Worm (Caenorhabditis elegans) whole organism, young adult: ENCODE data around the gene F28C6.9.

Source experiments
- C06A6.2 ChIP-seq: fragments of 200-800 bp; sonication (Bioruptor generic); conservative IDR thresholded peaks from 2 replicates; pipeline ENCODE4 v1.3.6; 2022; ENCODE audit warnings: missing genetic modification characterization, missing compliant biosample characterization
- C17E4.6 ChIP-seq: fragments of 200-800 bp; sonication (Bioruptor generic); IDR thresholded peaks from 2 replicates; pipeline ENCODE4 v1.3.6; 2022; ENCODE audit warnings: missing genetic modification reagents, missing genetic modification characterization, missing compliant biosample characterization
- F33H1.4 ChIP-seq: fragments of 200-800 bp; sonication (Bioruptor generic); IDR thresholded peaks from 2 replicates; pipeline ENCODE4 v1.3.6; 2022; ENCODE audit warnings: missing genetic modification reagents, missing genetic modification characterization, missing compliant biosample characterization
- F39B2.1 ChIP-seq: fragments of 200-800 bp; sonication (Bioruptor generic); IDR thresholded peaks from 2 replicates; pipeline ENCODE4 v1.3.6; 2022; ENCODE audit warnings: missing genetic modification reagents, missing genetic modification characterization, missing compliant biosample characterization
- F49E8.2 ChIP-seq: sonication (generic microtip); optimal IDR thresholded peaks from 3 replicates; lab custom pipeline; 2017; ENCODE audit warnings: missing genetic modification characterization, mild to moderate bottlenecking, missing compliant biosample characterization, antibody characterized with exemption, moderate library complexity; ENCODE audit not compliant: insufficient read depth
- Y53G8AR.9 ChIP-seq: fragments of 200-800 bp; sonication (Bioruptor generic); conservative IDR thresholded peaks from 2 replicates; pipeline ENCODE4 v1.3.6; 2022; ENCODE audit warnings: missing genetic modification reagents, missing genetic modification characterization, missing compliant biosample characterization
- Y95B8A.8 ChIP-seq: fragments of 200-800 bp; sonication (Bioruptor generic); IDR thresholded peaks from 2 replicates; pipeline ENCODE4 v1.3.6; 2022; ENCODE audit warnings: missing genetic modification reagents, missing genetic modification characterization, missing compliant biosample characterization
- aptf-2 ChIP-seq: fragments of 200-800 bp; sonication (Bioruptor generic); conservative IDR thresholded peaks from 2 replicates; pipeline ENCODE4 v1.3.6; 2022; ENCODE audit warnings: missing genetic modification reagents, missing genetic modification characterization, missing compliant biosample characterization
- athp-1 ChIP-seq: sonication (generic microtip); optimal IDR thresholded peaks from 2 replicates; lab custom pipeline; 2017; ENCODE audit warnings: mild to moderate bottlenecking, missing genetic modification characterization, missing compliant biosample characterization
- attf-6 ChIP-seq: fragments of 200-800 bp; sonication (Bioruptor generic); IDR thresholded peaks from 2 replicates; pipeline ENCODE4 v1.3.6; 2022; ENCODE audit warnings: missing genetic modification reagents, missing genetic modification characterization, missing compliant biosample characterization
- bed-1 ChIP-seq: fragments of 200-800 bp; sonication (Bioruptor generic); IDR thresholded peaks from 2 replicates; pipeline ENCODE4 v1.3.6; 2022; ENCODE audit warnings: missing genetic modification reagents, missing genetic modification characterization, missing compliant biosample characterization
- bed-2 ChIP-seq: fragments of 200-800 bp; sonication (Bioruptor generic); IDR thresholded peaks from 2 replicates; pipeline ENCODE4 v1.3.6; 2022; ENCODE audit warnings: missing genetic modification reagents, missing genetic modification characterization, missing compliant biosample characterization
- cebp-1 ChIP-seq, 2 experiments: fragments of 200-800 bp in 1 of 2; sonication (Bioruptor generic) in 1 of 2; sonication (generic microtip) in 1 of 2; IDR thresholded peaks in 1 of 2; optimal IDR thresholded peaks in 1 of 2; 2 replicates each; pipeline versions ENCODE4 v1.3.6 to Lab custom; 2017 to 2022; ENCODE audit warnings: missing compliant biosample characterization in 2 of 2, missing genetic modification characterization in 2 of 2, mild to moderate bottlenecking in 1 of 2, missing genetic modification reagents in 1 of 2, moderate library complexity in 1 of 2
- ceh-100 ChIP-seq: fragments of 200-800 bp; sonication (Bioruptor generic); IDR thresholded peaks from 2 replicates; pipeline ENCODE4 v1.3.6; 2022; ENCODE audit warnings: missing genetic modification reagents, missing genetic modification characterization, missing compliant biosample characterization
- ceh-27 ChIP-seq: fragments of 200-800 bp; sonication (Bioruptor generic); optimal IDR thresholded peaks from 2 replicates; lab custom pipeline; 2018; ENCODE audit warnings: mild to moderate bottlenecking, missing genetic modification characterization, moderate library complexity, missing compliant biosample characterization
- ceh-79 ChIP-seq: sonication (generic microtip); optimal IDR thresholded peaks from 2 replicates; lab custom pipeline; 2017; ENCODE audit warnings: mild to moderate bottlenecking, missing genetic modification characterization, missing compliant biosample characterization
- ceh-91 ChIP-seq: fragments of 200-800 bp; sonication (Bioruptor generic); IDR thresholded peaks from 2 replicates; pipeline ENCODE4 v1.3.6; 2022; ENCODE audit warnings: missing genetic modification reagents, missing genetic modification characterization, missing compliant biosample characterization
- dpff-1 ChIP-seq: sonication (generic microtip); optimal IDR thresholded peaks from 2 replicates; lab custom pipeline; 2017; ENCODE audit warnings: mild to moderate bottlenecking, missing genetic modification characterization, missing compliant biosample characterization
- egl-18 ChIP-seq: fragments of 200-800 bp; sonication (Bioruptor generic); IDR thresholded peaks from 2 replicates; pipeline ENCODE4 v1.3.6; 2022; ENCODE audit warnings: missing genetic modification reagents, missing genetic modification characterization, missing compliant biosample characterization
- egl-44 ChIP-seq: fragments of 200-800 bp; sonication (Bioruptor generic); IDR thresholded peaks from 2 replicates; pipeline ENCODE4 v1.3.6; 2022; ENCODE audit warnings: missing genetic modification reagents, missing genetic modification characterization, missing compliant biosample characterization
- ekl-4 ChIP-seq: fragments of 200-800 bp; sonication (Bioruptor generic); IDR thresholded peaks from 2 replicates; pipeline ENCODE4 v1.3.6; 2022; ENCODE audit warnings: missing genetic modification reagents, missing genetic modification characterization, missing compliant biosample characterization
- him-1 ChIP-seq: sonication (generic microtip); optimal IDR thresholded peaks from 2 replicates; lab custom pipeline; 2016; ENCODE audit warnings: missing genotype, missing genetic modification reagents, missing genetic modification characterization, missing compliant biosample characterization
- hlh-26 ChIP-seq: fragments of 200-800 bp; sonication (Bioruptor generic); conservative IDR thresholded peaks from 2 replicates; pipeline ENCODE4 v1.3.6; 2022; ENCODE audit warnings: missing genetic modification reagents, missing genetic modification characterization, missing compliant biosample characterization
- hmg-1.2 ChIP-seq: fragments of 200-800 bp; sonication (Bioruptor generic); IDR thresholded peaks from 2 replicates; pipeline ENCODE4 v1.3.6; 2022; ENCODE audit warnings: missing genetic modification reagents, missing genetic modification characterization, missing compliant biosample characterization
- let-607 ChIP-seq, 2 experiments: fragments of 200-800 bp in 1 of 2; sonication (Bioruptor generic) in 1 of 2; sonication (generic microtip) in 1 of 2; optimal IDR thresholded peaks; 2 replicates each; lab custom pipeline; 2016 to 2018; ENCODE audit warnings: mild to moderate bottlenecking in 2 of 2, missing compliant biosample characterization in 2 of 2, missing genetic modification characterization in 2 of 2, moderate library complexity in 2 of 2, missing genotype in 1 of 2
- lin-35 ChIP-seq, 3 experiments: fragments of 150-350 bp in 2 of 3; sonication (generic microtip) in 1 of 3; optimal IDR thresholded peaks; 2 replicates each; lab custom pipeline; 2014 to 2018; ENCODE audit warnings: missing biosample characterization in 3 of 3, missing genetic modification characterization in 3 of 3, missing genetic modification reagents in 3 of 3
- lin-54 ChIP-seq: fragments of 200-800 bp; sonication (Bioruptor generic); optimal IDR thresholded peaks from 2 replicates; lab custom pipeline; 2018; ENCODE audit warnings: mild to moderate bottlenecking, missing genetic modification characterization, missing compliant biosample characterization
- lsl-1 ChIP-seq: fragments of 200-800 bp; sonication (Bioruptor generic); optimal IDR thresholded peaks from 2 replicates; lab custom pipeline; 2018; ENCODE audit warnings: mild to moderate bottlenecking, missing genetic modification characterization, moderate library complexity, missing compliant biosample characterization
- madf-3 ChIP-seq: fragments of 200-800 bp; sonication (Bioruptor generic); IDR thresholded peaks from 2 replicates; pipeline ENCODE4 v1.3.6; 2022; ENCODE audit warnings: missing genetic modification reagents, missing genetic modification characterization, missing compliant biosample characterization
- madf-6 ChIP-seq: fragments of 200-800 bp; sonication (Bioruptor generic); IDR thresholded peaks from 2 replicates; pipeline ENCODE4 v1.3.6; 2022; ENCODE audit warnings: missing genetic modification reagents, missing genetic modification characterization, missing compliant biosample characterization
- madf-8 ChIP-seq: fragments of 200-800 bp; sonication (Bioruptor generic); conservative IDR thresholded peaks from 2 replicates; pipeline ENCODE4 v1.3.6; 2022; ENCODE audit warnings: missing genetic modification reagents, missing genetic modification characterization, missing compliant biosample characterization
- mes-4 ChIP-seq: sonication (generic microtip); optimal IDR thresholded peaks from 2 replicates; lab custom pipeline; 2016; ENCODE audit warnings: missing genotype, missing genetic modification characterization, missing compliant biosample characterization
- nhr-179 ChIP-seq: sonication (generic microtip); optimal IDR thresholded peaks from 2 replicates; lab custom pipeline; 2016; ENCODE audit warnings: mild to moderate bottlenecking, missing genetic modification characterization, missing compliant biosample characterization
- snpc-1.1 ChIP-seq: sonication (generic microtip); optimal IDR thresholded peaks from 2 replicates; lab custom pipeline; 2017; ENCODE audit warnings: missing genetic modification characterization, mild to moderate bottlenecking, missing compliant biosample characterization, antibody characterized with exemption, moderate library complexity, missing genotype, missing genetic modification reagents; ENCODE audit not compliant: insufficient read depth
- snpc-1.3 ChIP-seq: sonication (generic microtip); optimal IDR thresholded peaks from 2 replicates; lab custom pipeline; 2017; ENCODE audit warnings: missing genetic modification characterization, mild to moderate bottlenecking, missing compliant biosample characterization, antibody characterized with exemption, moderate library complexity, missing genotype, missing genetic modification reagents; ENCODE audit not compliant: insufficient read depth
- snpc-4 ChIP-seq, 5 experiments: fragments of 150-350 bp in 1 of 5; sonication (generic microtip) in 4 of 5; optimal IDR thresholded peaks; 2 replicates each; lab custom pipeline; 2014 to 2018; ENCODE audit warnings: missing genetic modification characterization in 5 of 5, missing biosample characterization in 3 of 5, antibody characterized with exemption in 2 of 5, mild to moderate bottlenecking in 2 of 5, missing compliant biosample characterization in 2 of 5, missing genotype in 2 of 5, moderate library complexity in 2 of 5, missing genetic modification reagents in 1 of 5
- somi-1 ChIP-seq: fragments of 200-800 bp; sonication (Bioruptor generic); optimal IDR thresholded peaks from 2 replicates; lab custom pipeline; 2018; ENCODE audit warnings: mild to moderate bottlenecking, missing genetic modification characterization, missing compliant biosample characterization
- tlf-1 ChIP-seq: fragments of 200-800 bp; sonication (Bioruptor generic); optimal IDR thresholded peaks from 2 replicates; lab custom pipeline; 2018; ENCODE audit warnings: mild to moderate bottlenecking, missing genetic modification characterization, missing compliant biosample characterization
- unc-130 ChIP-seq: sonication (generic microtip); optimal IDR thresholded peaks from 2 replicates; lab custom pipeline; 2016; ENCODE audit warnings: missing genetic modification reagents, missing genetic modification characterization, missing compliant biosample characterization
- ztf-18 ChIP-seq: sonication (generic microtip); optimal IDR thresholded peaks from 2 replicates; lab custom pipeline; 2016; ENCODE audit warnings: missing genotype, mild to moderate bottlenecking, missing genetic modification characterization, missing compliant biosample characterization
- ztf-28 ChIP-seq: fragments of 200-800 bp; sonication (Bioruptor generic); IDR thresholded peaks from 2 replicates; pipeline ENCODE4 v1.3.6; 2022; ENCODE audit warnings: missing genetic modification reagents, missing genetic modification characterization, missing compliant biosample characterization
- ztf-3 ChIP-seq: fragments of 200-800 bp; sonication (Bioruptor generic); optimal IDR thresholded peaks from 2 replicates; lab custom pipeline; 2018; ENCODE audit warnings: mild to moderate bottlenecking, missing genetic modification characterization, missing compliant biosample characterization

F28C6.9 gene

DNA sequence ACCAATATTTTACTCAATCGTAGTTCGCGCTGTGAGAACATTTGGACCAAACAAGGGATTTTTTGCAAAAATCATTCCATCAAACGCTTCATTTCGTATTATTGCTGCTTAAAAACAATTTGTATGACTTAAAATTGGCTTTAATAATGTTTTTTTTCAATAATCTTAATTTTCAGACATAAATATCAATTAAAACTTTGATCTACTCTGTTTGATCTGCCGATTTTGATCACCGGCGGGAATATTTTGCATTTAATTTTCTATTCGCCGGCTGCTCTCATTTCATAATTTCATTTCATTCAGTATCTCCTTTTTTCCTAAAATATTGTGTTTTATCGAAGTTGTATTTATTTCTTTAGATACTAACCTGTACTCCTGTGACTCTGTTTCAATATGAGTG is 34.8 kb downstream of the F28C6.9 start, which contains the start of gene puf-5 (continued):
- TF ChIP-seq madf-8 (GFP tag; lab: Robert Waterston, UW), result peak; percentile 88
- no peak for TF ChIP-seq dpff-1 (tag; lab: Kevin White, UChicago)
- TF ChIP-seq bed-2, result no peak
- no peak for TF ChIP-seq egl-44 (GFP tag; lab: Robert Waterston, UW)
- no peak for TF ChIP-seq nhr-179 (tag; lab: Kevin White, UChicago)
- peak; percentile 29 for TF ChIP-seq unc-130
- TF ChIP-seq bed-1, result no peak
- no peak for TF ChIP-seq athp-1 (tag; lab: Kevin White, UChicago)
- TF ChIP-seq snpc-1.3 (tag; lab: Kevin White, UChicago), result peak; percentile 17
- peak; percentile 78 for TF ChIP-seq snpc-1.1 (tag; lab: Kevin White, UChicago)
- no peak for TF ChIP-seq hlh-26 (GFP tag; lab: Robert Waterston, UW)
- no peak for TF ChIP-seq ceh-79
- TF ChIP-seq lsl-1 (GFP tag; lab: Kevin White, UChicago), result peak; percentile 88

DNA sequence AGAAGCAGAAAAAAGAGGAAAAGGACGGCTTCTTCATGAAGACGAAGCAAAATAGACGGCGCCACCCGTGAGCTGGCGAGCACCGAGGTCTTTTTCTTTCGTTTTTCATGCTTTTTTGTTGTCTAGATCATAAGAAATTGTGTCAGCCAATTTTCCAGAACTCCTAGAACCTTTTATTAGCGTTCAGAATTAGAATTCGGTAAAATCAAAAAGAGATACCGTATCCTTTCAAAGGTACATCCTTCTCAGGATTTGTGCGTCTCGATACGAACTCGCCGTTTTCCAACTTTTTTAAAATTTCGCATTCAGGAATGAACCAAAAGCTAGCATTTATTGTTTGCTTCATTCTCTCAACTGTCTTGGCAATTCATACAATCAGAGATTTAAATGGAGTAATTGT is 36.9 kb downstream of the F28C6.9 start, which contains the start of gene F54C9.7:
TSS of gene F54C9.7 (plus strand) at position 301 of the 400 bp plus-strand sequence.
- TF ChIP-seq snpc-1.1 (tag; lab: Kevin White, UChicago) (no peak), ztf-3 (GFP tag; lab: Kevin White, UChicago) (no peak), lin-35 (GFP tag; optimal IDR thresholded peaks at IDR 0.05; lab: Kevin White, UChicago) (no peak), aptf-2 (GFP tag; lab: Robert Waterston, UW) (no peak), somi-1 (GFP tag; lab: Kevin White, UChicago) (no peak), hmg-1.2 (GFP tag; lab: Robert Waterston, UW) (no peak), egl-18 (GFP tag; lab: Robert Waterston, UW) (no peak), mes-4 (tag; lab: Kevin White, UChicago) (no peak)
- TF ChIP-seq, all 124 proteins: peak for 0

- TF ChIP-seq F39B2.1 (GFP tag; lab: Robert Waterston, UW) (0 out of 2 replicates have a peak, but pooled peaks have one; percentile 44), tlf-1 (GFP tag; lab: Kevin White, UChicago) (no peak), F33H1.4 (GFP tag; lab: Robert Waterston, UW) (peak; percentile 19), snpc-1.1 (tag; lab: Kevin White, UChicago) (peak; percentile 36), lin-54 (GFP tag; lab: Kevin White, UChicago) (peak; percentile 10), Y95B8A.8 (GFP tag; lab: Robert Waterston, UW) (no peak), attf-6 (GFP tag; lab: Robert Waterston, UW) (peak; percentile 42), cebp-1 (GFP tag; IDR thresholded peaks at IDR 0.05; lab: Robert Waterston, UW) (no peak), cebp-1 (tag; optimal IDR thresholded peaks at IDR 0.05; lab: Kevin White, UChicago) (no peak), ztf-18 (no peak), C06A6.2 (GFP tag; lab: Robert Waterston, UW) (no peak), ceh-100 (0 out of 2 replicates have a peak, but pooled peaks have one; percentile 8), ztf-28 (GFP tag; lab: Robert Waterston, UW) (no peak), Y53G8AR.9 (GFP tag; lab: Robert Waterston, UW) (peak; percentile 61; the same call in 1 of the 2 replicates), him-1 (tag; lab: Kevin White, UChicago) (no peak), madf-3 (0 out of 2 replicates have a peak, but pooled peaks have one; percentile 67), madf-6 (GFP tag; lab: Robert Waterston, UW) (peak; percentile 70; the same call in 1 of the 2 replicates), C17E4.6 (0 out of 2 replicates have a peak, but pooled peaks have one; percentile 14), ekl-4 (GFP tag; lab: Robert Waterston, UW) (0 out of 2 replicates have a peak, but pooled peaks have one; percentile 20), snpc-4 (GFP tag; optimal IDR thresholded peaks at IDR 0.05; lab: Kevin White, UChicago) (peak; percentile 28), snpc-4 (tag; optimal IDR thresholded peaks at IDR 0.05; lab: Kevin White, UChicago) (no peak), lsl-1 (GFP tag; lab: Kevin White, UChicago) (peak; percentile 26), F49E8.2 (tag; lab: Kevin White, UChicago) (no peak), ceh-27 (GFP tag; lab: Kevin White, UChicago) (no peak), let-607 (tag; optimal IDR thresholded peaks at IDR 0.05; lab: Kevin White, UChicago) (no peak), ceh-91 (0 out of 2 replicates have a peak, but pooled peaks have one; percentile 10)
These were observed 39.0 kb downstream of the F28C6.9 start, which contains the start of gene bcs-1 for ce11 chrII:8570977-8571376. Gene bcs-1 (plus strand): TSS chrII:8571085.
